Worm (Caenorhabditis elegans): ENCODE measurements around the gene acox-1.6.

- TF ChIP-seq him-1 (tag; optimal IDR thresholded peaks at IDR 0.05) = no peak
- TF ChIP-seq W03F9.2 (tag; optimal IDR thresholded peaks at IDR 0.05) = no peak
These were observed 51.6 kb downstream of the acox-1.6 start, which contains the start of gene Y7A5A.5 for ce11 chrX:15786726-15787125.
